Fruit fly (Drosophila melanogaster) whole organism, adult: Measurements from ENCODE around the gene CG14787.
A peak's percentile ranks its signal among the peaks of the same experiment; 100 is the strongest.

Experiments
- CG11617 ChIP-seq: fragments of 200-800 bp; sonication (Bioruptor generic); optimal IDR thresholded peaks from 2 replicates; lab custom pipeline; 2017; ENCODE audit warnings: mild to moderate bottlenecking, missing biosample characterization, missing genetic modification reagents, missing genetic modification characterization
- CG12768 ChIP-seq: fragments of 200-800 bp; sonication (Bioruptor generic); optimal IDR thresholded peaks from 2 replicates; lab custom pipeline; 2017; ENCODE audit warnings: missing biosample characterization, missing genetic modification characterization, mild to moderate bottlenecking, moderate library complexity, missing genetic modification reagents
- CG14711 ChIP-seq: fragments of 200-800 bp; sonication (Bioruptor generic); optimal IDR thresholded peaks from 2 replicates; lab custom pipeline; 2018; ENCODE audit warnings: missing biosample characterization, mild to moderate bottlenecking, missing genetic modification characterization, moderate library complexity
- CG1620 ChIP-seq: fragments of 200-800 bp; sonication (Bioruptor generic); optimal IDR thresholded peaks from 2 replicates; lab custom pipeline; 2016; ENCODE audit warnings: missing biosample characterization, missing genetic modification characterization
- CG33017 ChIP-seq: fragments of 200-800 bp; sonication (Bioruptor generic); optimal IDR thresholded peaks from 2 replicates; lab custom pipeline; 2018; ENCODE audit warnings: missing biosample characterization, mild to moderate bottlenecking, missing genetic modification characterization, moderate library complexity
- CG5204 ChIP-seq: fragments of 200-800 bp; sonication (Bioruptor generic); optimal IDR thresholded peaks from 2 replicates; lab custom pipeline; 2016; ENCODE audit warnings: missing biosample characterization, missing genetic modification characterization
- CG7045 ChIP-seq: fragments of 200-800 bp; sonication (Bioruptor generic); optimal IDR thresholded peaks from 2 replicates; lab custom pipeline; 2017; ENCODE audit warnings: missing biosample characterization, mild to moderate bottlenecking, missing genetic modification characterization
- CG7101 ChIP-seq: fragments of 200-800 bp; sonication (Bioruptor generic); optimal IDR thresholded peaks from 2 replicates; lab custom pipeline; 2018; ENCODE audit warnings: missing biosample characterization, mild to moderate bottlenecking, missing genetic modification characterization, moderate library complexity
- Clk ChIP-seq: fragments of 200-800 bp; sonication (Bioruptor generic); optimal IDR thresholded peaks from 2 replicates; lab custom pipeline; 2017; ENCODE audit warnings: missing biosample characterization, missing genetic modification characterization
- Crg-1 ChIP-seq: fragments of 200-800 bp; sonication (Bioruptor generic); optimal IDR thresholded peaks from 2 replicates; lab custom pipeline; 2016; ENCODE audit warnings: missing biosample characterization, missing genetic modification characterization
- Hr96 ChIP-seq: fragments of 200-800 bp; sonication (Bioruptor generic); optimal IDR thresholded peaks from 2 replicates; lab custom pipeline; 2016; ENCODE audit warnings: missing biosample characterization, missing genetic modification characterization
- Mnt ChIP-seq: fragments of 200-800 bp; sonication (Bioruptor generic); optimal IDR thresholded peaks from 2 replicates; lab custom pipeline; 2016; ENCODE audit warnings: missing biosample characterization, mild to moderate bottlenecking, missing genetic modification characterization
- bab1 ChIP-seq: fragments of 200-800 bp; sonication (Bioruptor generic); optimal IDR thresholded peaks from 3 replicates; lab custom pipeline; 2019; ENCODE audit warnings: missing biosample characterization, mild to moderate bottlenecking, missing genetic modification characterization, moderate library complexity
- cic ChIP-seq: fragments of 200-800 bp; sonication (Bioruptor generic); optimal IDR thresholded peaks from 2 replicates; lab custom pipeline; 2017; ENCODE audit warnings: missing biosample characterization, mild to moderate bottlenecking, missing genetic modification characterization, moderate library complexity
- cnc ChIP-seq, 2 experiments: fragments of >200 bp; optimal IDR thresholded peaks; 2 replicates each; lab custom pipeline; 2017
- kay ChIP-seq: fragments of 200-800 bp; sonication (Bioruptor generic); peaks from one replicate; lab custom pipeline; 2016; ENCODE audit warnings: missing biosample characterization, missing genetic modification characterization, borderline replicate concordance
- ovo ChIP-seq: fragments of 200-800 bp; sonication (Bioruptor generic); optimal IDR thresholded peaks from 2 replicates; lab custom pipeline; 2016; ENCODE audit warnings: missing biosample characterization, missing genetic modification characterization
- pad ChIP-seq: fragments of 200-800 bp; sonication (Bioruptor generic); optimal IDR thresholded peaks from 3 replicates; lab custom pipeline; 2017; ENCODE audit warnings: missing biosample characterization, missing genetic modification characterization, mild to moderate bottlenecking, moderate library complexity, missing genetic modification reagents
- tj ChIP-seq: fragments of 200-800 bp; sonication (Bioruptor generic); optimal IDR thresholded peaks from 3 replicates; lab custom pipeline; 2017; ENCODE audit warnings: missing biosample characterization, mild to moderate bottlenecking, missing genetic modification characterization, moderate library complexity
- toe ChIP-seq: fragments of 200-800 bp; sonication (Bioruptor generic); optimal IDR thresholded peaks from 2 replicates; lab custom pipeline; 2016; ENCODE audit warnings: missing biosample characterization, missing genetic modification characterization

Gene CG14787

dm6 chrX:1469717-1470116 is 8.2 kb upstream of the CG14787 start, which contains the start of gene CG32808:
Gene CG32808 (minus strand): TSS chrX:1469817.
- no peak for TF ChIP-seq CG14711 (tag; lab: Kevin White, UChicago)
- no peak for TF ChIP-seq cnc (optimal IDR thresholded peaks at IDR 0.05; lab: Kevin White, UChicago)
- TF ChIP-seq Hr96 = no peak
- no peak for TF ChIP-seq Crg-1 (GFP tag; lab: Kevin White, UChicago)
- TF ChIP-seq Mnt (GFP tag; lab: Kevin White, UChicago) = no peak
- TF ChIP-seq cic (GFP tag; lab: Kevin White, UChicago) = no peak
- no peak for TF ChIP-seq CG5204
- no peak for TF ChIP-seq CG1620 (GFP tag; lab: Kevin White, UChicago)
- TF ChIP-seq CG7045 = no peak
- TF ChIP-seq CG12768 (GFP tag; lab: Kevin White, UChicago) = no peak
- TF ChIP-seq ovo = no peak
- no peak for TF ChIP-seq Clk (GFP tag; lab: Kevin White, UChicago)
- TF ChIP-seq kay = no peak
- TF ChIP-seq CG33017 (tag; lab: Kevin White, UChicago) = no peak
- TF ChIP-seq tj (GFP tag; lab: Kevin White, UChicago) = no peak
- TF ChIP-seq pad (GFP tag; lab: Kevin White, UChicago) = no peak
- no peak for TF ChIP-seq CG11617 (GFP tag; lab: Kevin White, UChicago)
- no peak for TF ChIP-seq CG7101 (tag; lab: Kevin White, UChicago)

dm6 chrX:1467382-1467592 is 5.8 kb upstream of the CG14787 start, which contains the start of gene CG14778:
Gene CG14778 (plus strand): TSS chrX:1467493.
- TF ChIP-seq Hr96 (no peak), Clk (GFP tag; lab: Kevin White, UChicago) (no peak), bab1 (no peak), Crg-1 (GFP tag; lab: Kevin White, UChicago) (no peak), cic (GFP tag; lab: Kevin White, UChicago) (no peak)

- TF ChIP-seq Hr96 = peak; percentile 52
- TF ChIP-seq Crg-1 (GFP tag; lab: Kevin White, UChicago) = no peak
- peak; percentile 68 for TF ChIP-seq ovo
- no peak for TF ChIP-seq kay
- no peak for TF ChIP-seq CG14711 (tag; lab: Kevin White, UChicago)
- no peak for TF ChIP-seq Clk (GFP tag; lab: Kevin White, UChicago)
- TF ChIP-seq tj (GFP tag; lab: Kevin White, UChicago) = peak; percentile 94
- TF ChIP-seq CG1620 (GFP tag; lab: Kevin White, UChicago) = no peak
- TF ChIP-seq CG33017 (tag; lab: Kevin White, UChicago) = no peak
- peak; percentile 17 for TF ChIP-seq CG12768 (GFP tag; lab: Kevin White, UChicago)
- peak; percentile 89 for TF ChIP-seq Mnt (GFP tag; lab: Kevin White, UChicago)
- peak; percentile 65 to 93 for TF ChIP-seq cnc (optimal IDR thresholded peaks at IDR 0.05; lab: Kevin White, UChicago)
- TF ChIP-seq cic (GFP tag; lab: Kevin White, UChicago) = peak; percentile 99
- TF ChIP-seq CG7101 (tag; lab: Kevin White, UChicago) = peak; percentile 10
- peak; percentile 6 for TF ChIP-seq bab1
- TF ChIP-seq CG11617 (GFP tag; lab: Kevin White, UChicago) = peak; percentile 25
- no peak for TF ChIP-seq toe
- no peak for TF ChIP-seq CG5204
- TF ChIP-seq CG7045 = no peak
- TF ChIP-seq pad (GFP tag; lab: Kevin White, UChicago) = peak; percentile 73
Observed at dm6 chrX:1466505-1467381, 5.3 kb upstream of the CG14787 start.

DNA sequence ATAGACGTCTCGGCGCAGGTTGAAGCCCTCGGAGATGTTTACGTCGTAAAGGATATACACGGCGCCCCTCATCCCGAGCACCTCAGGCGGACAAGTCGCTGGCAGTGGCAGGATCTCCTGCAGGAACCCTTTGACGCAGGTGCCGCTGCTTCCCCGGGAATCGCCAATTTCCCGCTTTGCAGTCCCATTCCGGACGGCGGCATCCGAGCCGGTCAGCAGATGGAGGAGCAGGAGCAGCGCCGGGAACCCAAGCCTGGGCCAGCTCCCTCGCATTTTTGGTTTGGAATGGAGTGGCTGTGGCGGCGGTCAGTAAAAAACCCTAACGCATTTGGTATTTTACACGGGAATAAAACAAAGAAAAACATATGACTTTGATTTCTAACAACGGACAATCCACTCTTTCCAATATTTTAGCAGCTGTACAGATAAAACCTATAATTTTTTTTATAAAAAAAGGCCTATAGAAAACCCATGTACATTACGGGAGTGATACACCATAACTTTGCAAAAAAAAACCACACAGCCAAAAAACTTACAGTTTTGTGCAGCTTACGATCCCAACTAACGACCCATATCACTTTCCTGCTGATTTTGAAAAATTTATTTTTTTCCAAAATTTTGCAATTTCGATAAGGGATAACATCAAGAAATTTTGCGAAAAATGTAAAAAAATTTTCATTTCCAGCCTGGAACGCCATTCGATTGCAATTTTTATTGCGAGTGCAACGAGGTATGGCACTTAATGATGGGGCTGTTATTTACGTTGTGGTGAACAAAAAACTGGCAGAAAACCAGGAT is 4.4 kb upstream of the CG14787 start, which contains the start of the genes O-fut2 and CG14777:
Gene O-fut2 (minus strand): TSS at position 290 of the 798 bp plus-strand sequence.
Gene CG14777 (plus strand): TSS at position 428 of the 798 bp plus-strand sequence.
- no peak for TF ChIP-seq Crg-1 (GFP tag; lab: Kevin White, UChicago)
- no peak for TF ChIP-seq kay
- no peak for TF ChIP-seq cnc (optimal IDR thresholded peaks at IDR 0.05; lab: Kevin White, UChicago)
- no peak for TF ChIP-seq Hr96
- TF ChIP-seq CG11617 (GFP tag; lab: Kevin White, UChicago) = no peak

DNA sequence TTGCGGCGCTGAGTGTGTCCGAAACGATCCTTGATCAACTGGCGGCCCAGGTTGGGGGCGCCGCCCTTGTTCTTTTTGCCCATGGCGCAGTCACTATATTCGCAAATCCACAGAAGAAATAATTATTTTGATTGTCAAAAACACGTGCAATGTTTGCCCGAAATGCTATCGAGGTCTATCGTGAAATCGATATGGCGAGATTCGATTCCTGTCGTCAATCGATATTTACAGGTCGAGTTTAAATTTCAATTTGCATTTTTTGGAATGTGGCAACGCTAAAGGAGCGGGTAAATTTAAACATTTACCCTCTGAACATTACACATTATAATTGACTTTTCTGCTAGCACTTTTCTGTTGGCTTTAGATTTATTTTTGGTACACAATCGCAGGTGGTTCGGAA is 2.6 kb upstream of the CG14787 start, which contains the start of gene Ns3:
Gene Ns3 (minus strand): TSS at position 188 of the 400 bp plus-strand sequence.
- TF ChIP-seq cic (GFP tag; lab: Kevin White, UChicago) (no peak), bab1 (peak; percentile 46), Mnt (GFP tag; lab: Kevin White, UChicago) (peak; percentile 99)

- TF ChIP-seq Hr96 (no peak), ovo (no peak), kay (no peak), Clk (GFP tag; lab: Kevin White, UChicago) (no peak), CG1620 (GFP tag; lab: Kevin White, UChicago) (no peak), cnc (optimal IDR thresholded peaks at IDR 0.05; lab: Kevin White, UChicago) (no peak), tj (GFP tag; lab: Kevin White, UChicago) (no peak), Crg-1 (GFP tag; lab: Kevin White, UChicago) (peak; percentile 3), bab1 (peak; percentile 25), Mnt (GFP tag; lab: Kevin White, UChicago) (peak; percentile 7)
Observed at dm6 chrX:1460278-1460872, 1.1 kb downstream of the CG14787 start, which contains the start of gene Lrpprc2. Gene Lrpprc2 (minus strand): TSS chrX:1460617.
